Fruit fly (Drosophila melanogaster): ENCODE results near the gene Kap-alpha3.

The Kap-alpha3 gene

DNA sequence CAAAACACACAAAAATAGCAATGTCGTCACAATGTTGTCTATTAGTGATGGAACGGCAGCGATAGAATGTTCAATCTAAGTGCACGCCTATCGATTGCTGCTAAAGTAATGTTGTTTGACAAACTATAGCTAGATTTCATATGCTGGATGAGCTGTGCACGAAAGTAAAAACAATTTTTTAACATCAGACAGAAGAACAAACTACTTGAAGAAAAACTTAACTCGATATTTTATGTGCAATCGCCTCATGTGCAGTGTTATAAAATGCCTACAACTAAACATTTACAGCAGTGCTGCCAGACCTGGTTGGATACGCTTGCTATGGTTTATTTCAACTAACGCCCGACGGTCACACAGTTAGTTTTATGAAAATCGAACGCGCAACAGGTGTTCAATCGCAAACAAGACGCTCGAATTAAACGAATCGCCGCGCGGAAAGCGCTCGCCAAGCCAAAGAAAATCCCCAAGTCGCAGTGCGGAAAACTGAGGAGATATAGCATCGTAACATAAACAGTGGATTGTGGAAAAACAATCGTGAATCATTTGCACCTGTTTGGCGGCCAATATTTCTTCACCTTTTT, 13.5 kb upstream of the Kap-alpha3 start, which contains the start of the genes bocks and CG8312 (continued):
- no peak for TF ChIP-seq CG6813 (GFP tag; optimal IDR thresholded peaks at IDR 0.05)
- peak; percentile 22 for TF ChIP-seq Blimp-1 (GFP tag; optimal IDR thresholded peaks at IDR 0.05)
- TF ChIP-seq al (GFP tag; IDR thresholded peaks at IDR 0.05) = no peak
- TF ChIP-seq CG32772 (GFP tag; IDR thresholded peaks at IDR 0.05) = no peak
- TF ChIP-seq CG3281 (GFP tag; optimal IDR thresholded peaks at IDR 0.05) = peak; percentile 19
- TF ChIP-seq CG34376 (GFP tag; optimal IDR thresholded peaks at IDR 0.05) = peak; percentile 52
- TF ChIP-seq Lim3 (GFP tag; IDR thresholded peaks at IDR 0.05) = no peak
- TF ChIP-seq h (optimal IDR thresholded peaks at IDR 0.05) = no peak
- no peak for TF ChIP-seq cas (GFP tag; IDR thresholded peaks at IDR 0.05)
- TF ChIP-seq dmrt11E (tag; optimal IDR thresholded peaks at IDR 0.05) = peak; percentile 16
- peak; percentile 78 for TF ChIP-seq HmgD (GFP tag; optimal IDR thresholded peaks at IDR 0.05)
- TF ChIP-seq abd-A (tag; optimal IDR thresholded peaks at IDR 0.05) = no peak
- TF ChIP-seq Poxn (GFP tag; IDR thresholded peaks at IDR 0.05) = no peak
- peak; percentile 38 for TF ChIP-seq tx (GFP tag; optimal IDR thresholded peaks at IDR 0.05)
- no peak for TF ChIP-seq CG11085 (GFP tag; IDR thresholded peaks at IDR 0.05)
- peak; percentile 22 for TF ChIP-seq CG2678 (tag; optimal IDR thresholded peaks at IDR 0.05)
- peak; percentile 58 for TF ChIP-seq tin (GFP tag; optimal IDR thresholded peaks at IDR 0.05)
- TF ChIP-seq Hsf (GFP tag; optimal IDR thresholded peaks at IDR 0.05) = peak; percentile 55
- peak; percentile 78 for TF ChIP-seq zfh2 (GFP tag; optimal IDR thresholded peaks at IDR 0.05)
- TF ChIP-seq Rx (GFP tag; IDR thresholded peaks at IDR 0.05) = no peak
- TF ChIP-seq CG11093 (GFP tag; IDR thresholded peaks at IDR 0.05) = no peak
- peak; percentile 57 for TF ChIP-seq Nf-YB (GFP tag; optimal IDR thresholded peaks at IDR 0.05)
- TF ChIP-seq esg (GFP tag; conservative IDR thresholded peaks at IDR 0.05) = no peak
- no peak for TF ChIP-seq tna (GFP tag; IDR thresholded peaks at IDR 0.05; ENCODE audit: partially characterized antibody)
- TF ChIP-seq shn (GFP tag; optimal IDR thresholded peaks at IDR 0.05) = peak; percentile 16
- no peak for TF ChIP-seq Doc2 (GFP tag; IDR thresholded peaks at IDR 0.05)
- TF ChIP-seq scrt (GFP tag; optimal IDR thresholded peaks at IDR 0.05) = peak; percentile 94
- TF ChIP-seq CG10274 (GFP tag; optimal IDR thresholded peaks at IDR 0.05) = no peak
- TF ChIP-seq CG12942 (GFP tag; optimal IDR thresholded peaks at IDR 0.05) = peak; percentile 5
- TF ChIP-seq psq (GFP tag; optimal IDR thresholded peaks at IDR 0.05) = no peak
- peak; percentile 26 for TF ChIP-seq maf-S (GFP tag; optimal IDR thresholded peaks at IDR 0.05)
- TF ChIP-seq CG12391 (tag; optimal IDR thresholded peaks at IDR 0.05) = peak; percentile 57
- TF ChIP-seq crol (GFP tag; IDR thresholded peaks at IDR 0.05) = no peak
- TF ChIP-seq Optix (GFP tag; IDR thresholded peaks at IDR 0.05) = no peak
- no peak for TF ChIP-seq so (GFP tag; IDR thresholded peaks at IDR 0.05)
- peak; percentile 80 for TF ChIP-seq ewg (GFP tag; optimal IDR thresholded peaks at IDR 0.05)
- TF ChIP-seq fd3F (GFP tag; optimal IDR thresholded peaks at IDR 0.05) = no peak
- TF ChIP-seq HLHmδ (GFP tag; optimal IDR thresholded peaks at IDR 0.05) = peak; percentile 27
- TF ChIP-seq CG3726 (GFP tag; IDR thresholded peaks at IDR 0.05) = no peak
- no peak for TF ChIP-seq Hr3 (GFP tag; optimal IDR thresholded peaks at IDR 0.05)
- no peak for TF ChIP-seq CG6654 (GFP tag; optimal IDR thresholded peaks at IDR 0.05)
- no peak for TF ChIP-seq CG11560 (tag; IDR thresholded peaks at IDR 0.05)
- no peak for TF ChIP-seq CG4360 (GFP tag; IDR thresholded peaks at IDR 0.05)
- peak; percentile 86 for TF ChIP-seq B-H2 (GFP tag; optimal IDR thresholded peaks at IDR 0.05)
- TF ChIP-seq org-1 (GFP tag; optimal IDR thresholded peaks at IDR 0.05) = no peak
- peak; percentile 99 for TF ChIP-seq CG10267 (tag; optimal IDR thresholded peaks at IDR 0.05)
- TF ChIP-seq CG17829 (tag; optimal IDR thresholded peaks at IDR 0.05) = peak; percentile 63
- peak; percentile 8 for TF ChIP-seq CG7987 (GFP tag; optimal IDR thresholded peaks at IDR 0.05)
- peak; percentile 29 for TF ChIP-seq Spps (tag; optimal IDR thresholded peaks at IDR 0.05)
- no peak for TF ChIP-seq pb (GFP tag; optimal IDR thresholded peaks at IDR 0.05)
- TF ChIP-seq Hr78 (GFP tag; optimal IDR thresholded peaks at IDR 0.05) = no peak

Measured in whole organism, embryonic.